Worm (Caenorhabditis elegans) whole organism, L2 larva: ENCODE data around the gene Y14H12A.2.

ENCODE experiments used
- C34F6.9 ChIP-seq: fragments of 150-350 bp; optimal IDR thresholded peaks from 2 replicates; lab custom pipeline; 2014; ENCODE audit warnings: missing biosample characterization, missing genetic modification characterization
- F13H6.1 ChIP-seq: sonication (generic microtip); optimal IDR thresholded peaks from 2 replicates; lab custom pipeline; 2016; ENCODE audit warnings: missing genetic modification characterization, missing compliant biosample characterization
- R02D3.7 ChIP-seq: fragments of 150-350 bp; optimal IDR thresholded peaks from 2 replicates; lab custom pipeline; 2014; ENCODE audit warnings: missing biosample characterization, missing genetic modification characterization
- Y55F3AM.14 ChIP-seq: fragments of 200-800 bp; sonication (Bioruptor generic); optimal IDR thresholded peaks from 2 replicates; lab custom pipeline; 2018; ENCODE audit warnings: mild to moderate bottlenecking, missing genetic modification characterization, missing compliant biosample characterization
- ZK546.5 ChIP-seq: sonication (generic microtip); optimal IDR thresholded peaks from 2 replicates; lab custom pipeline; 2017; ENCODE audit warnings: missing biosample characterization, missing genetic modification characterization
- alr-1 ChIP-seq: fragments of 150-350 bp; optimal IDR thresholded peaks from 2 replicates; lab custom pipeline; 2014; ENCODE audit warnings: missing biosample characterization, missing genetic modification characterization
- aly-2 ChIP-seq: fragments of 150-350 bp; optimal IDR thresholded peaks from 2 replicates; lab custom pipeline; 2014; ENCODE audit warnings: missing biosample characterization, missing genetic modification characterization
- ama-1 ChIP-seq: fragments of 150-350 bp; optimal IDR thresholded peaks from 2 replicates; lab custom pipeline; 2018; ENCODE audit warnings: inconsistent platforms
- blmp-1 ChIP-seq: sonication (generic microtip); optimal IDR thresholded peaks from 2 replicates; lab custom pipeline; 2017; ENCODE audit warnings: missing genetic modification characterization, mild to moderate bottlenecking, missing compliant biosample characterization, antibody characterized with exemption, moderate library complexity; ENCODE audit not compliant: insufficient read depth
- ceh-82 ChIP-seq: fragments of 150-350 bp; optimal IDR thresholded peaks from 2 replicates; lab custom pipeline; 2014; ENCODE audit warnings: missing biosample characterization, missing genetic modification characterization
- elt-1 ChIP-seq: fragments of 150-350 bp; optimal IDR thresholded peaks from 2 replicates; lab custom pipeline; 2014; ENCODE audit warnings: missing biosample characterization, missing genetic modification characterization
- gmeb-1 ChIP-seq: fragments of 150-350 bp; optimal IDR thresholded peaks from 2 replicates; lab custom pipeline; 2014; ENCODE audit warnings: missing biosample characterization, missing genetic modification characterization
- lin-11 ChIP-seq: fragments of 150-350 bp; sonication (generic microtip); optimal IDR thresholded peaks from 2 replicates; lab custom pipeline; 2014; ENCODE audit warnings: missing biosample characterization, missing genetic modification characterization, inconsistent platforms, mixed read lengths
- lin-39 ChIP-seq: fragments of 150-350 bp; optimal IDR thresholded peaks from 2 replicates; lab custom pipeline; 2014; ENCODE audit warnings: missing biosample characterization, missing genetic modification reagents, missing genetic modification characterization
- mbf-1 ChIP-seq: sonication (generic microtip); optimal IDR thresholded peaks from 2 replicates; lab custom pipeline; 2017; ENCODE audit warnings: missing biosample characterization, missing genetic modification characterization
- mdl-1 ChIP-seq, 2 experiments: fragments of 150-350 bp in 1 of 2; sonication (generic microtip) in 1 of 2; optimal IDR thresholded peaks; 2 replicates each; lab custom pipeline; 2017; ENCODE audit warnings: missing biosample characterization in 2 of 2, missing genetic modification characterization in 2 of 2
- nhr-10 ChIP-seq: sonication (generic microtip); optimal IDR thresholded peaks from 2 replicates; lab custom pipeline; 2017; ENCODE audit warnings: missing biosample characterization, missing genetic modification characterization
- nhr-12 ChIP-seq: fragments of 150-350 bp; optimal IDR thresholded peaks from 2 replicates; lab custom pipeline; 2014; ENCODE audit warnings: missing biosample characterization, missing genetic modification characterization
- nhr-129 ChIP-seq: fragments of 150-350 bp; optimal IDR thresholded peaks from 2 replicates; lab custom pipeline; 2014; ENCODE audit warnings: missing biosample characterization, missing genetic modification characterization
- nhr-23 ChIP-seq: fragments of 150-350 bp; optimal IDR thresholded peaks from 2 replicates; lab custom pipeline; 2014; ENCODE audit warnings: missing biosample characterization, missing genetic modification reagents, missing genetic modification characterization
- nhr-237 ChIP-seq: fragments of 150-350 bp; optimal IDR thresholded peaks from 2 replicates; lab custom pipeline; 2014; ENCODE audit warnings: missing biosample characterization, missing genetic modification characterization
- nhr-25 ChIP-seq: fragments of 150-350 bp; sonication (generic microtip); optimal IDR thresholded peaks from 3 replicates; lab custom pipeline; 2014; ENCODE audit warnings: missing biosample characterization, missing genetic modification characterization
- nhr-6 ChIP-seq: fragments of 150-350 bp; optimal IDR thresholded peaks from 2 replicates; lab custom pipeline; 2014; ENCODE audit warnings: missing biosample characterization, missing genetic modification characterization
- nhr-77 ChIP-seq: fragments of 150-350 bp; optimal IDR thresholded peaks from 2 replicates; lab custom pipeline; 2014; ENCODE audit warnings: missing biosample characterization, missing genetic modification characterization
- peb-1 ChIP-seq: fragments of 150-350 bp; optimal IDR thresholded peaks from 2 replicates; lab custom pipeline; 2014; ENCODE audit warnings: missing biosample characterization, missing genetic modification characterization
- sem-4 ChIP-seq: fragments of 150-350 bp; optimal IDR thresholded peaks from 2 replicates; lab custom pipeline; 2014; ENCODE audit warnings: missing biosample characterization, missing genetic modification reagents, missing genetic modification characterization
- skn-1 ChIP-seq: sonication (generic microtip); optimal IDR thresholded peaks from 2 replicates; lab custom pipeline; 2017; ENCODE audit warnings: missing biosample characterization, missing genetic modification characterization
- sma-3 ChIP-seq: sonication (generic microtip); optimal IDR thresholded peaks from 2 replicates; lab custom pipeline; 2016; ENCODE audit warnings: missing genetic modification reagents, missing genetic modification characterization, missing compliant biosample characterization
- sma-9 ChIP-seq, 2 experiments: fragments of 150-350 bp in 1 of 2; sonication (generic microtip) in 1 of 2; optimal IDR thresholded peaks; 2 replicates each; lab custom pipeline; 2014 to 2016; ENCODE audit warnings: missing genetic modification characterization in 2 of 2, mild to moderate bottlenecking in 1 of 2, missing biosample characterization in 1 of 2, missing compliant biosample characterization in 1 of 2, missing genetic modification reagents in 1 of 2, moderate library complexity in 1 of 2
- snpc-4 ChIP-seq: fragments of 150-350 bp; optimal IDR thresholded peaks from 2 replicates; lab custom pipeline; 2014; ENCODE audit warnings: missing biosample characterization, missing genetic modification characterization
- unc-62 ChIP-seq: fragments of 150-350 bp; optimal IDR thresholded peaks from 2 replicates; lab custom pipeline; 2014; ENCODE audit warnings: missing biosample characterization, missing genetic modification reagents, missing genetic modification characterization
- zag-1 ChIP-seq: fragments of 150-350 bp; optimal IDR thresholded peaks from 2 replicates; lab custom pipeline; 2014; ENCODE audit warnings: missing biosample characterization, missing genetic modification characterization
- ztf-1 ChIP-seq: fragments of 200-800 bp; sonication (Bioruptor generic); conservative IDR thresholded peaks from 2 replicates; pipeline ENCODE4 v1.3.6; 2022; ENCODE audit warnings: missing genetic modification characterization, missing compliant biosample characterization
- ztf-11 ChIP-seq: sonication (generic microtip); optimal IDR thresholded peaks from 2 replicates; lab custom pipeline; 2017; ENCODE audit warnings: missing biosample characterization, missing genetic modification characterization
- ztf-4 ChIP-seq: fragments of 150-350 bp; optimal IDR thresholded peaks from 2 replicates; lab custom pipeline; 2014; ENCODE audit warnings: missing biosample characterization, missing genetic modification characterization

Gene Y14H12A.2

DNA sequence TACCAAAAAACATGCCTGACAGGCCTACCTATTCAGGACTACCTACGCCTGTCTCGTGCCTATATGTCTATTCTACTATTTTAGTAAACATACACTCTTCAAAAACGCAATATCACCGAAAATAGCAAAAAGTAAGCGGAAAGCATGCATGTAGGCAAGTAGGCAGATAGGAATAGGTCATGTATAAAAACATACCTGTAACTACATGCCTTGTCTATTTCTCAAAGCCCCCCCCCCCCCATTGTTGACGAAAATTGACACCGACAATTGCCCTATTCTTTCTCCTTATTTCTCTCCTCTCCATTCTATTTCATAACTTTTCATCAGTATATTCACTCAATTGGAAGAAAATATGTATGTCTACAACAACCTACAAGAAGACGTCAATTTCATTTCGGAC lies 11.3 kb downstream of the Y14H12A.2 start:
- TF ChIP-seq snpc-4 (tag; lab: Kevin White, UChicago) (no peak), unc-62 (no peak), nhr-12 (no peak), nhr-6 (no peak), lin-11 (tag; lab: Kevin White, UChicago) (no peak), aly-2 (tag; lab: Kevin White, UChicago) (no peak), F13H6.1 (tag; lab: Kevin White, UChicago) (no peak), sma-9 (GFP tag; optimal IDR thresholded peaks at IDR 0.05; lab: Kevin White, UChicago) (no peak), sma-9 (tag; optimal IDR thresholded peaks at IDR 0.05; lab: Kevin White, UChicago) (no peak), zag-1 (no peak), ztf-4 (tag; lab: Kevin White, UChicago) (no peak), C34F6.9 (tag; lab: Kevin White, UChicago) (no peak)

DNA sequence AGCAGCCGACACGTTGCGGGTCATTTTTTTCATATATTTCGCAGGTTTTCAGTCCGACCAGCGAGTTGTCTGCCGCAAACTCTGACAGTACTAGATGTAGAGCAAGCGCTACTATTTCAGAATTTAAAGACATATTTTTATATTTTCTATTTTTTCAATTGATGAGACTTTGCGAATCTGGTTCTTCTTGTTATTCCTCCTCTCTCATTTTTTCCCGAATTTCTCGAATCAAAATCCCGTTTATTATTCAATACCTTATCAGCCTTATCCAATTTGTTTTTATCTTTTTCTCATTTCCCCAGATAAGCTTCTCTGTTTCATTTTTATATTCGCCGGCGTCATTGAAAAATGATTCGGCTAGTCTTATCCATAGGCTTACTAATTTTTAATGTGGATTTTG lies 13.5 kb downstream of the Y14H12A.2 start, which contains the start of gene dos-2:
Gene dos-2 (plus strand): TSS at position 301 of the 400 bp plus-strand sequence.
- TF ChIP-seq ceh-82 (tag; lab: Kevin White, UChicago) (no peak), peb-1 (tag; lab: Kevin White, UChicago) (no peak), ztf-4 (tag; lab: Kevin White, UChicago) (no peak), nhr-10 (no peak), ztf-11 (tag; lab: Kevin White, UChicago) (no peak), nhr-12 (no peak), blmp-1 (tag; lab: Kevin White, UChicago) (no peak), nhr-129 (tag; lab: Kevin White, UChicago) (no peak), Y55F3AM.14 (GFP tag; lab: Kevin White, UChicago) (no peak)

- no peak for TF ChIP-seq sem-4 (tag; lab: Kevin White, UChicago)
- TF ChIP-seq elt-1 (tag; lab: Kevin White, UChicago): no peak
- no peak for TF ChIP-seq ztf-4 (tag; lab: Kevin White, UChicago)
- no peak for TF ChIP-seq gmeb-1 (tag; lab: Kevin White, UChicago)
- no peak for TF ChIP-seq alr-1
- no peak for TF ChIP-seq mdl-1 (tag; optimal IDR thresholded peaks at IDR 0.05; lab: Kevin White, UChicago)
- TF ChIP-seq ztf-1 (GFP tag; lab: Robert Waterston, UW): no peak
- TF ChIP-seq blmp-1 (tag; lab: Kevin White, UChicago): no peak
- no peak for TF ChIP-seq ama-1 (lab: Kevin White, UChicago)
- TF ChIP-seq skn-1 (tag; lab: Kevin White, UChicago): no peak
- no peak for TF ChIP-seq sma-3 (GFP tag; lab: Kevin White, UChicago)
- no peak for TF ChIP-seq nhr-23 (tag; lab: Kevin White, UChicago)
Observed at ce11 chrII:3974953-3975352, 14.5 kb downstream of the Y14H12A.2 start, which contains the start of gene cank-26. Gene cank-26 (minus strand): TSS chrII:3975065.

DNA sequence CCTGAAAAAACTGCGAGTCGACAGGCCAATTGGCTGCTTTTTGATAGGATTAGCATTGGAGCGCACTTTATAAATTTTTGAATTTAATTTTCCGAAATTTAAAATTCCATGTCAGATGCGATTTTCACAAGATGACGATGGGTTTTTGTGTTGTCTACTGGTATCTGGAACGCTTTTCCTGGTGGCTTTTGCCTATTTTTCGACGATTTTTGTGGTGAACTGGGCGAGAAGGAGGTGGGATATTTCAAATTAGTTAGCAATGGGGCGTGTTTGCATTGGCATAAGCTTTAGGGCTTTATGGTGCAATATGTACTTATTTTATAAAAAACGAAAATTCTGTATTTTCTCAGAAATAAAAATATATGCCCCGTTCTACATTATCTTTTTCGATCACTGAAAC lies 17.3 kb downstream of the Y14H12A.2 start, which contains the start of gene K10G6.9:
Gene K10G6.9 (plus strand): TSS at position 110 of the 400 bp plus-strand sequence.
- TF ChIP-seq ama-1 (lab: Kevin White, UChicago): peak; percentile 62
- no peak for TF ChIP-seq R02D3.7 (tag; lab: Kevin White, UChicago)
- TF ChIP-seq, all 48 proteins: peak for 1

ce11 chrII:3968808-3969207 lies 20.7 kb downstream of the Y14H12A.2 start:
- no peak for TF ChIP-seq lin-39
- TF ChIP-seq nhr-23 (tag; lab: Kevin White, UChicago): no peak
- no peak for TF ChIP-seq ZK546.5 (tag; lab: Kevin White, UChicago)
- no peak for TF ChIP-seq nhr-77 (tag; lab: Kevin White, UChicago)
- TF ChIP-seq peb-1 (tag; lab: Kevin White, UChicago): no peak
- TF ChIP-seq sma-3 (GFP tag; lab: Kevin White, UChicago): no peak
- no peak for TF ChIP-seq gmeb-1 (tag; lab: Kevin White, UChicago)
- TF ChIP-seq snpc-4 (tag; lab: Kevin White, UChicago): no peak
- no peak for TF ChIP-seq F13H6.1 (tag; lab: Kevin White, UChicago)
- no peak for TF ChIP-seq nhr-237 (tag; lab: Kevin White, UChicago)
- no peak for TF ChIP-seq sem-4 (tag; lab: Kevin White, UChicago)
- TF ChIP-seq ceh-82 (tag; lab: Kevin White, UChicago): no peak
- TF ChIP-seq nhr-25: no peak
- no peak for TF ChIP-seq mbf-1
- no peak for TF ChIP-seq ztf-11 (tag; lab: Kevin White, UChicago)
- no peak for TF ChIP-seq C34F6.9 (tag; lab: Kevin White, UChicago)
- no peak for TF ChIP-seq skn-1 (tag; lab: Kevin White, UChicago)
- TF ChIP-seq Y55F3AM.14 (GFP tag; lab: Kevin White, UChicago): no peak
